Fruit fly (Drosophila melanogaster): ENCODE data around the gene CG33301.

The CG33301 gene

DNA sequence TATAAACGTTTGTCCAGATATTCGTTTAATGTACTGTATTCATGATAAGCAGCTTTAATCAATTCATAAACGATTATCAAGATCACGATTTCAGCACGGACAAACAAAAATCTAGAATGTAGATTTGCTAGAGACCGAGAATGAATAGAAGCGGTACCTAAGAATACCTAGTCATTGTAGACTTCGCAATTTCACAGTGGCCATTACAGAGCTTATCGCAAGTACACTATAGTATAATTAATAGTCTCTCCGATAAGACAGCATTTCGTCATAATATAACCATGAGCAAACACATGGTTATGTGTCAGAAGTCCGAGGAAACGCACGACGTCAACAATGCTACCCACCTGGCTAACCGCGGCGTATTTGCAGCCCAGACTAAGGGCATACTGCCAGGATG is at the start of gene CG33301:
TSS of gene CG33301 (plus strand) at position 301 of the 400 bp plus-strand sequence.
- no peak for TF ChIP-seq noc (tag; optimal IDR thresholded peaks at IDR 0.05)

DNA sequence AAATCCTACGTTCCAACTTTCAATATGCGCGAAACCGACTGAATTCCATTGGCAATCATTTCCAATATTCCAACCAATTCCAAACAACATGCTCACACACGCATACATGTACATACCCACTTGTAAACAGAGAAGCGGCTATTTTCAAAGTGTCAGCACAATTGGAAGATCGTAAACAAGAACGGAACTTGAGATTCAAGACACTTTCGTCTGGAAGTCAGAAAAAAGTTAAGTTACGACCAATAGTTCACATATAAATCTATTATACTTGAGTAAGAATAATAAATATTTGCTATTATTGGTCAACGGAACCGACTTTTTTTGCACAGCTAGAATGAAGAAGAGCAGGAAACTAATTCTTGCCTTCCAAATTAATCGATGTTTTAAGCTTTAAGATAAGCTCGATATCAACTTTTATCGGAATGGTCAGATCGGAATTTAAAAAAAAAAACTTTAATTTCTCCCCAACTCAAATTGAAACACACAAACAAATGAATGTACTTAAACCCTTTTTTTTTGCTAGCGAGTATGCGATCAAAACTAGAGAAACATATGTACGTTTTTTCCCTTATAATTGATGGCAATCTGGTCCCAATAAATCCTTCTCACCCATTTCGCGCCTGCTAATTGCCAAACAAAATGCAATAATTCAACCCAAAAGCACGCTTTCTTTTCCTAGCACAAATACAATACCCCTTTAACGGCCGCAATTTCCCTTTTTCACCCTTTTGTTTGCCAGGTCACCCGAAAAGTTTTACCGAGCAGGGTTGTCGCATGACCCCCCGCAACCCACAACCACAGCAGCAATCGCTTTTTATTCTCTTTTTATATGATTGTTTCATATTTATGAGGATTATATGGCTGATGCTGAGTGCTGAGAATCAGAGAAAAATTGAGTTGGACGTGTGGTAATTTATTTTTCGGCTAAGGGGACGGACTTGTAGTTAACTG is 46.7 kb upstream of the CG33301 start, which contains the start of the genes CG31875 and SoYb:
TSS of gene CG31875 (minus strand) at position 329 of the 951 bp plus-strand sequence.
TSS of gene SoYb (minus strand) at position 329 of the 951 bp plus-strand sequence.
- no peak for TF ChIP-seq noc (tag; optimal IDR thresholded peaks at IDR 0.05)

DNA sequence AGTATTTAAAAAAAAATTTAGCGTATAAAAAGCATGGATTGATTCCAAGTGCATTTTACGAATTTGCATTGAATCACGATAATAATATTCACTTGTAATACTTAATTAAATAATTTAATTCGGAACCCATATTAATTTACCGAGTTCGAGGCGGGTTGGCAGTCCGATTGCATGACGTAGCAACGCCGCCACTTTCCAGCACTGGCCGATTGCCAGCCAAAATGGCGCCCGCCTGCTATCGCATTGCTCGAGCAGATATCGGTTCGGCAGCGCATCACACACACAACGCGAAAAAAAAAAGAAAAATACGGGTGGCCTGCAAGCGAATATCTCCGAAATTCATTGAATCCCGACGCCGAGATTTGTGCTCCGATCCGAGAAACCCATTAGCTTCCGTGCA is 45.8 kb upstream of the CG33301 start, which contains the start of gene Ndf:
TSS of gene Ndf (plus strand) at position 240 of the 400 bp plus-strand sequence.
- peak; percentile 9 for TF ChIP-seq noc (tag; optimal IDR thresholded peaks at IDR 0.05)

DNA sequence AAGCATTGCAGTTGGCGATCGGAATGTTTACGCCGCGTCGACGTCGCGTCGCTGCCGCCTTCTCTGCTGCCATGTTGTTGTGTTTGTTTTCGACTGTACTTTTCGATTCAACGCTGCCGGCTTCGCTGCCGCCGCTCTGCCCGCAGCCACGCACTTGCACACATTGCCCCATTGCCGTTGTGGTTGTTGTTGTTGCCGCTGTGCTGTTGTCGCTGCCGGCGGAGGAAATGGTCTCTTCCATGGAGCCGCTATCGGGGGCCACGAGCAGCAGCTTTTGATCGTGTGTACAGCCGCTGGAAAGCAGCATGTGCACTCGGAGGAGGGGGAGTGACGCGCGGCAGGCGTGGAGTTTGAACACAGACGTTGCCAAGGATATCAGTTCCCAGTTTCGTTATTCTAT is 44.8 kb upstream of the CG33301 start:
- no peak for TF ChIP-seq noc (tag; optimal IDR thresholded peaks at IDR 0.05)

DNA sequence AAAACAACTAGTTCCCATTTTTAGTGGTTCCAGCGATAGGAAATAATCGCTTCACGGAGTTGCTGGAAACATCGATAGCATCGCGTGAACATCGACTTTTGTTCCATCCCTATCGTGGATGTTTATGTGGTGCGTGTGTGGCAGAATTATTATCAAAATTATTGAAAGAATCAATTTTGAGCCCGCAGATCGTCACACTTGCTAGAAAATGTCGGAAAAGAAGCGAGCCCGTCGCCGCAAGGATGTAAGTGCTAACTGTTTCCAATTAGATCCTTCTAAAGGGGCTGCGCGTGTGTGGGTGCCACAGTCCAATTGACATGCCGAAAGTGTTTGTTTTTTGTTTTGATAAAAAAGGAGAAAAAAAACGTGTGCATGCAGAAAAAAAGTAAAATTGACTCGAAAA is 40.1 kb upstream of the CG33301 start, which contains the start of gene Trp1:
TSS of gene Trp1 (plus strand) at position 89 of the 403 bp plus-strand sequence.
- TF ChIP-seq noc (tag; optimal IDR thresholded peaks at IDR 0.05) = no peak

DNA sequence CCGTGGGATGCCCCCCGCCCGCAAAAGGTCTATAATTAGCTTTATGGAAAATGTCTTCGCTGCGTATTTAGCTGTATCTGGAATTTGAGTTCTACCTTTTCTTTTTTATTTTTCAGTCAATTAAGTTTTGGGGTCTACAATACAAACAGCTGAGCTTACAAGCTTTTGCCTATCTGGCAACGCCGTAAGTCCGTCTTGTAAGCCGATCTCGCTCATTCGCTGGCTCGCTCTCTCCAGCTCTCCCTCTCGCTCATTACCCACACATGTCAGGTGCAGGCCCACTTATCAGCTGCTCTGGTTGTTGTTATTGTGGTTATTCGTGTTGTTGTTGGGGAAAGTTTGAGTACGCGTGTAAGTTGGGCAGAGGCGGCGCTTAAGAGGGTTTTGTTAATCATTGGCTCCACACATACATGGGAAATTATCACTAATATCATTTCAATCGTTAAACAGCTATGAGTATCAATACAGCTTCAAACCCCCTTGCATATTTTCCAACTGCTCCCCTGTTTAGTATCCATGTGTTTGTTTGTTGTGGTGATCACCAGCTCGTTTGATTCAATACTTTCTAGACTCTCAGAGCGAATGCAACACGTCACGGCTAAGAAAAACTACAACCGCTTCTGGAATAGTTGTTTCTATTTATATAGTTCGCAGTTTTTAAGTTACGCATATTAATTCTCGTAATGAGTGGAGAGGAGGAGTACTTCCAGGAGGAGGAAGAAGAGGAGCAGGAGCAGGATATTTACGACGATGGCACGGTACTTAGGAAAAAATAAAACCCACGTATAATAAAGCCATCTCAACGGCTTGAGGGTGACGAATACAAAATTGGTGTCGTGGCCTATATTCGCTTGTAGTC is 39.4 kb upstream of the CG33301 start:
- TF ChIP-seq noc (tag; optimal IDR thresholded peaks at IDR 0.05) = peak; percentile 99

DNA sequence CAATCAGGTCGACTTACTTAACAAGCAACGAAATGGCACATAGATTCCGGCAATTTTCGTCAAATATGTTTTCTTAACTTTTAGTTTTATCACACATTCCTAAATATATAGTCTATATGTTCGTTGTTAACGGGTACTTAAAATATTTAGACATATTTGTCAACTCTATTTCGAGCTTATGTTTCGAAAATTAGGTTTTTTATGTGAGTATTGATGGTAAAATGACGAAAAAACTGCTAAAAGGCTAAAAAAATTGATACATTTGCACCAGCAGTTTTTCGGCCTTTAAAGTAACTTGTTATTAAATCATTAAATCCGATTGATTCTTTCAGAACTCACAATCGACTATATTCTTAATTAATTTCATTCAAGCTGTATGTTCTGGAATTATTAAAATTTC is 32.0 kb upstream of the CG33301 start, which contains the start of gene CG13131:
TSS of gene CG13131 (minus strand) at position 101 of the 400 bp plus-strand sequence.
- TF ChIP-seq noc (tag; optimal IDR thresholded peaks at IDR 0.05) = no peak

DNA sequence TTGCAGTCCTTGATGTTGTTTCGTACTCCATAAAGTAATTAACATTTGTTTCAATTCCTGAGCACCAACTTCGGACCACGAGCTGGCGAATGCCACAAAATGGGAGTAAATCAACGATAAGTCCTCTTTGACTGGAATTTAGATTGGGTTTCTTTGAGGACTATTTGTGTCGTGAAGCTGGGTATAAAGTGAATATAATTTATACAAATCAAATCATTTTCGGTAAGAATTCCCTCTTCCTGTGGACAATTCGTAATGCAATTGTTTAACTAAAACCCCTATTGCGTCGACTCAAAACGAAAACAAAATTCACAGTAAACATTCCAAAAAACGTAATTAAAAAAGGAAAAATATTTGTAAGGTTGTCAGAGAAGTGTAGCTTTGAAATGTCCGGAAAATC is 23.0 kb upstream of the CG33301 start, which contains the start of gene CG13127:
TSS of gene CG13127 (plus strand) at position 301 of the 400 bp plus-strand sequence.
- no peak for TF ChIP-seq noc (tag; optimal IDR thresholded peaks at IDR 0.05)

DNA sequence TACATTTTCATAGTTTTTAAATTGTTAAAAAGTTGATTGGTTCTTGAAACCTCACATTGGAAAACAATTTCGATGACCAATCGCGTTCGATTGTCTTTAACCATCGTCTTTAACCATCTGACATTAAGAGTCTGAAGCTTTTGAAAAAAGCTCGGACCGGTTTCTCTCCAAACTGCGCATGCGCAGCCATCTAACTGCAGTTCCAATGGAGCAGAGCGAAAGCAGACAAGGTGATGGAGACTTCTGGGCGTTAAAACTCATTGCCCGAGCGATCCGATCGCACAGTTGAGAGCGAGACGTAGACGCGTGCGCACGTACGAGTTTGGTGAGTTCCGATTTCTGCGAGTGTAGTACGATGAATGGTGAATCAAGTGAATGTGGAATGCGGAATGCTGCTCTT is 17.0 kb upstream of the CG33301 start, which contains the start of gene obst-B:
TSS of gene obst-B (plus strand) at position 276 of the 400 bp plus-strand sequence.
- no peak for TF ChIP-seq noc (tag; optimal IDR thresholded peaks at IDR 0.05)

DNA sequence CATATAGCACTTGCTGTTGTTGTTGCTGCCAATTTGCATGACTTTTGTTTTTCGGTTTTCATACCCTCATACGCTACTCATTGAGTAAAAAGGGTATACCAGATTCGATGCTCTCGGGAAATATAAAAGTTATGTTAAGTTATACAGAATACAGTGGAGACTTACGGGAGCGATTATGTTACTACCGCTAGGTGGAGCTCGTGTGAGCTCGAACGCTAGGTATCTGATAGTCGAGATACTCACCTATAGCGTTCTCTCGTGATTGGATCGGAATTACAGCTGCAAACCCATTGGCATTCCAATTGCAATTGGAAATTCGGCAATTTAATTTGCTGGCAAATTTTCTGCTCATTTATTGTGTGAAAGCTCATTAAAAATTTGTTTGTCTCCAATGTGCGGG is 16.0 kb upstream of the CG33301 start:
- TF ChIP-seq noc (tag; optimal IDR thresholded peaks at IDR 0.05) = no peak

DNA sequence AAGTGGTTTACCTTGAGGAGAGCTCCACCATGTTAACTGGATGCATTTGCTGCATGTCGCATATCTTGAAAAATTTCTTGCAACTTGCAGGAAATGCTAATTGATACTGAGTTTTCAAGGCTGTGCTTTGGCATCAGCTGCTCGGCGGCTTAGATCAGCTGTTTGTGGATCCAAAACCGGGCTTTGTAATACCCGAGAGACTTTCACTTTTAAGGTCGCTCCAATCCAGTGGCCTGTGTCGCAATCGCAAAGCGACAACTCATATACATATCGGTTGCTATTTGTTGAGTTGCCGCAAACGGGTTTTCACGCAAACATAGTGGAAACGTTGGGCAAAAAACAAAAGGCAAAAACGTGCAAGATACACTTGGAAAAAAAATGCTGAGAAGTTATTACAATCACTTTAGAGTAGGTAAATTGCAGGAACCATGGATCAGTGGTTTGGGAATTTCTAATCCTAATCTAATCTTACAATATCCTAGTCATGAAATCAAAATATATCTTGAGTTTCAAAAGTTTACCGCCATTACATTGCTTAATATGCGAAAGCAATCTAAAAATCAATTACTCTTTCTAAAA is 13.5 kb upstream of the CG33301 start:
- no peak for TF ChIP-seq noc (tag; optimal IDR thresholded peaks at IDR 0.05)

DNA sequence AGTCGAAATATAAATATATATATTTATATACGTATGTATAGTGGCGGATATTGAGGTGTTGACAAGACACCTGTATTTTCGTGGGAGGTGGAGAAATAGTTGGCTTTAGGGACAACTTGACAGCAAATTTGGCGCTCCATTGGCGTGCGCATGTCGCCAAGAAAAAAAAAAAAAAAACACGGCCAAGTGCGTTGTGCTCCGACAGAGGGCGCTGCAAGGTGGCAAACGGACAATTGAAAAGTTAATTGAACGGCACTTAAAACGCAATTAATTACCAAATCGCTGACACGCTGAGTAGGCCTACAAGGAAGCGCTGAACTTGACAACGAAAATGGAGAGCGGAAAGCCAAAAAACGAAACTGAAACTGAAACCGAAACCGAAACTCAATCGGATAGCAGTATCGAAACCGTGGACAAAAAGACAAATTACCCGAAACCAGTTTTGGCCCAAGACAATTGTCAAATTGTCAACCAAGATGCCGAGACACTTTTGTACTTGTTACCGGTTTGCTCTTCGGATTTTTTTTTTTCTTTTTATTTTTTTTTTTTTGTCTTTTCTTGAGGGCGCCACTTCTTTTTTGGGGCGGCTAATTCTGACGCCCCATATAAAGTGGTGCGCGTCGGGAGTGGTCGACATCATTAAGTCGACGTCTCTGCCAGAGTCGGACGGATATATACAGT is 4.3 kb downstream of the CG33301 start, which contains the start of gene Cpr31A:
TSS of gene Cpr31A (plus strand) at position 631 of the 681 bp plus-strand sequence.
- TF ChIP-seq noc (tag; optimal IDR thresholded peaks at IDR 0.05) = no peak

DNA sequence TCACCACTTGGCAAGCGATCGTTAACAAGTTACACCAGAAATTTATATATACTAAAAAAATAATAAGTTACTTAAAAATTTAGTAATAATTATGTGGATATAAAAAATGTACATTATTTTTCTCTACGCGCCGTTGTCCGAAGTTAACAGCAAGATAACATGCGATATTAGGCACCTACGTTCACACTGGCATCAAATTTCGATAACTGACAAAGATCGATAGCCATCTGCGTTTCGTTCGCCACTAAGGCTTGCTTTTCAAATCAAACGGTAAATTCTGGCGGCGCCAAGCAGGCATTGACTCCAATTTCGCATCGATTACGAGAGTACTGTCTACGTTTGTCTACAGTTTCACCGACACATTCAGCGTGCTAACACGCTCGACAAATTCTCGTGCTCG is 7.3 kb downstream of the CG33301 start, which contains the start of gene Pen:
TSS of gene Pen (plus strand) at position 196 of the 400 bp plus-strand sequence.
- no peak for TF ChIP-seq noc (tag; optimal IDR thresholded peaks at IDR 0.05)

DNA sequence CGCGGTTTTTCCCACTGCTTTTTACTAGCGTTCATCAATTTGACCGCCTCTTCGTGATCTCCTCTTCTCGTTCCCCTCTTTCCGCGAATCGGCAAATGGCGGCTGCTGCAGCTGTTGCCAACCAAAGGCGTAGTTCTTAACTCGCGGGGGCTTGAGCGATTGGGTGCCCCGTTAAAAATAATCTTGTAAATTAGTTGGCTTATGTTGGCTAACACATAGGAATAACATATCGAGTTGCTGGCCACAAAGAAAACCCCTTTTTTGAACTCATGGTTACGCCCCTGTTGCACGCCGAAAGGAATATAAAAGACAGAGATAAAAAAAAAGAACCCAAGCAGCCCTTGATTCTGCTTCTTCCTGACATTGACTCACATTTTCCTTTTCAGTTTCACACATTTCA is 7.9 kb downstream of the CG33301 start:
- TF ChIP-seq noc (tag; optimal IDR thresholded peaks at IDR 0.05) = no peak

DNA sequence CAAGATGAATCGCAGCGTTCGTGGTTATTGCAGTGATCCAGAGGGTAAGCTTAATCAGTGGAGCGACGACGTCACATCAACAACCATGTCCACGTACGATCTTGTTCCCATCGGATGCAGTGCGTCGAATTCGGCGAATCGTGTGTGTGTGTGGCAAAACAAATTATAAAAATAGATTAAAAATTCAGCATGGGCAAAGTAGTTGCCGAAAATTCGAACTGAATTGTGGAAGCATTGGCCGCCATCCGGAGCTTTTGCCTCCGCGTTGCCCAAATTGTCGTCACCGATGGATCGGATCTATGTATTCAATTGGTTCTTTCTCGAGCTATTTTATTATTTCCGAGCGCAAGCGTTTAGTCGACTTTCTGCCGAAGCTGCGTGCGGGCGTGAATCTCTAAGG is 11.1 kb downstream of the CG33301 start, which contains the start of gene Spn31A:
TSS of gene Spn31A (plus strand) at position 301 of the 400 bp plus-strand sequence.
- no peak for TF ChIP-seq noc (tag; optimal IDR thresholded peaks at IDR 0.05)
